Fruit fly (Drosophila melanogaster) Kc167 (cell line): ENCODE data around the gene Gycalpha99B.

Source experiments
- Myc ChIP-seq: fragments of >200 bp; optimal IDR thresholded peaks from 2 replicates; lab custom pipeline; 2017; ENCODE audit warnings: missing external identifiers
- h ChIP-seq: fragments of >200 bp; optimal IDR thresholded peaks from 3 replicates; lab custom pipeline; 2018; ENCODE audit warnings: missing external identifiers
- insv ChIP-seq: fragments of >200 bp; optimal IDR thresholded peaks from 3 replicates; lab custom pipeline; 2018; ENCODE audit warnings: missing external identifiers
- psq ChIP-seq: fragments of >200 bp; optimal IDR thresholded peaks from 2 replicates; lab custom pipeline; 2017; ENCODE audit warnings: missing external identifiers
- ttk ChIP-seq: sonication (Bioruptor generic); optimal IDR thresholded peaks from 2 replicates; lab custom pipeline; 2017; ENCODE audit warnings: missing external identifiers

dm6 chr3R:29671060-29671707 lies 11.1 kb upstream of the Gycalpha99B start, which contains the start of gene Obp99a:
- TF ChIP-seq psq (lab: Kevin White, UChicago) (no peak), Myc (lab: Kevin White, UChicago) (no peak), ttk (lab: Kevin White, UChicago) (no peak), h (no peak), insv (lab: Kevin White, UChicago) (no peak)
